Fruit fly (Drosophila melanogaster) whole organism, prepupa: ENCODE measurements around the gene Culd.
A peak's percentile ranks its signal among the peaks of the same experiment; 100 is the strongest.

ENCODE experiments used
- Blimp-1 ChIP-seq: fragments of 200-800 bp; sonication (Bioruptor generic); optimal IDR thresholded peaks from 3 replicates; lab custom pipeline; 2017; ENCODE audit warnings: missing biosample characterization, missing genetic modification characterization, mild to moderate bottlenecking, moderate library complexity, missing genetic modification reagents
- CG10631 ChIP-seq: fragments of 200-800 bp; sonication (Bioruptor generic); optimal IDR thresholded peaks from 2 replicates; lab custom pipeline; 2016; ENCODE audit warnings: missing biosample characterization, missing genetic modification characterization
- CG11294 ChIP-seq: fragments of 200-800 bp; sonication (Bioruptor generic); IDR thresholded peaks from 2 replicates; pipeline ENCODE4 v1.3.6; 2022; ENCODE audit warnings: missing biosample characterization, missing genetic modification characterization
- CG11902 ChIP-seq: fragments of 200-800 bp; sonication (Bioruptor generic); optimal IDR thresholded peaks from 3 replicates; lab custom pipeline; 2016; ENCODE audit warnings: missing biosample characterization, missing genetic modification characterization
- CG15336 ChIP-seq: fragments of 200-800 bp; sonication (Bioruptor generic); IDR thresholded peaks from 2 replicates; pipeline ENCODE4 v1.3.6; 2022; ENCODE audit warnings: missing biosample characterization, missing genetic modification characterization
- CG1621 ChIP-seq: fragments of 200-800 bp; sonication (Bioruptor generic); optimal IDR thresholded peaks from 3 replicates; lab custom pipeline; 2018; ENCODE audit warnings: missing biosample characterization, mild to moderate bottlenecking, missing genetic modification characterization
- CG16779 ChIP-seq: fragments of 200-800 bp; sonication (Bioruptor generic); optimal IDR thresholded peaks from 3 replicates; lab custom pipeline; 2017; ENCODE audit warnings: missing biosample characterization, mild to moderate bottlenecking, missing genetic modification characterization
- CG3032 ChIP-seq: fragments of 200-800 bp; optimal IDR thresholded peaks from 2 replicates; lab custom pipeline; 2019; ENCODE audit warnings: missing biosample characterization, mild to moderate bottlenecking, missing genetic modification characterization, moderate library complexity
- CG31627 ChIP-seq: fragments of 200-800 bp; sonication (Bioruptor generic); optimal IDR thresholded peaks from 3 replicates; lab custom pipeline; 2016; ENCODE audit warnings: missing biosample characterization, missing genetic modification characterization
- CG34406 ChIP-seq: fragments of 200-800 bp; sonication (Bioruptor generic); optimal IDR thresholded peaks from 3 replicates; lab custom pipeline; 2016; ENCODE audit warnings: missing biosample characterization, missing genetic modification characterization
- CG4318 ChIP-seq: fragments of 200-800 bp; sonication (Bioruptor generic); optimal IDR thresholded peaks from 3 replicates; lab custom pipeline; 2017; ENCODE audit warnings: missing biosample characterization, mild to moderate bottlenecking, missing genetic modification characterization
- CG6163 ChIP-seq: fragments of 200-800 bp; sonication (Bioruptor generic); IDR thresholded peaks from 3 replicates; pipeline ENCODE4 v1.3.6; 2022; ENCODE audit warnings: missing biosample characterization, missing genetic modification characterization
- CG6276 ChIP-seq: fragments of 200-800 bp; sonication (Bioruptor generic); optimal IDR thresholded peaks from 2 replicates; lab custom pipeline; 2017; ENCODE audit warnings: missing biosample characterization, mild to moderate bottlenecking, missing genetic modification characterization
- CG6808 ChIP-seq: fragments of 200-800 bp; sonication (Bioruptor generic); optimal IDR thresholded peaks from 3 replicates; lab custom pipeline; 2017; ENCODE audit warnings: missing biosample characterization, missing genetic modification characterization, mild to moderate bottlenecking, moderate library complexity, missing genetic modification reagents
- CG6854 ChIP-seq: fragments of 200-800 bp; sonication (Bioruptor generic); optimal IDR thresholded peaks from 2 replicates; lab custom pipeline; 2017; ENCODE audit warnings: missing biosample characterization, mild to moderate bottlenecking, missing genetic modification characterization
- CG8119 ChIP-seq: fragments of 200-800 bp; sonication (Bioruptor generic); IDR thresholded peaks from 3 replicates; pipeline ENCODE4 v1.3.6; 2022; ENCODE audit warnings: missing biosample characterization, missing genetic modification characterization
- CG8319 ChIP-seq: fragments of 200-800 bp; sonication (Bioruptor generic); optimal IDR thresholded peaks from 3 replicates; lab custom pipeline; 2016; ENCODE audit warnings: missing biosample characterization, missing genetic modification characterization
- CG8632 ChIP-seq: fragments of 200-800 bp; sonication (Bioruptor generic); optimal IDR thresholded peaks from 3 replicates; lab custom pipeline; 2016; ENCODE audit warnings: missing biosample characterization, missing genetic modification characterization
- CG9139 ChIP-seq: fragments of 200-800 bp; sonication (Bioruptor generic); optimal IDR thresholded peaks from 3 replicates; lab custom pipeline; 2017; ENCODE audit warnings: missing biosample characterization, mild to moderate bottlenecking, missing genetic modification characterization
- Eip75B ChIP-seq: fragments of 200-800 bp; sonication (Bioruptor generic); optimal IDR thresholded peaks from 3 replicates; lab custom pipeline; 2016; ENCODE audit warnings: missing biosample characterization, missing genetic modification characterization
- Eip78C ChIP-seq: fragments of 200-800 bp; sonication (Bioruptor generic); peaks from one replicate; lab custom pipeline; 2016; ENCODE audit warnings: missing biosample characterization, missing genetic modification characterization
- Eip93F ChIP-seq: fragments of 200-800 bp; sonication (Bioruptor generic); optimal IDR thresholded peaks from 2 replicates; lab custom pipeline; 2016; ENCODE audit warnings: missing biosample characterization, mild to moderate bottlenecking, missing genetic modification characterization
- Ets21C ChIP-seq: fragments of 200-800 bp; sonication (Bioruptor generic); optimal IDR thresholded peaks from 3 replicates; lab custom pipeline; 2016; ENCODE audit warnings: missing biosample characterization, missing genetic modification characterization
- Ets96B ChIP-seq: fragments of 200-800 bp; optimal IDR thresholded peaks from 2 replicates; lab custom pipeline; 2019; ENCODE audit warnings: missing biosample characterization, mild to moderate bottlenecking, missing genetic modification characterization, moderate library complexity
- Gug ChIP-seq: fragments of 200-800 bp; sonication (Bioruptor generic); IDR thresholded peaks from 2 replicates; pipeline ENCODE4 v1.3.6; 2022; ENCODE audit warnings: missing biosample characterization, missing genetic modification characterization
- Hr38 ChIP-seq: sonication (Bioruptor generic); optimal IDR thresholded peaks from 2 replicates; lab custom pipeline; 2016; ENCODE audit warnings: missing biosample characterization, missing genetic modification characterization
- Hr39 ChIP-seq: fragments of 200-800 bp; sonication (Bioruptor generic); optimal IDR thresholded peaks from 2 replicates; lab custom pipeline; 2016; ENCODE audit warnings: missing biosample characterization, missing genetic modification characterization
- OdsH ChIP-seq: fragments of 200-800 bp; sonication (Bioruptor generic); optimal IDR thresholded peaks from 3 replicates; lab custom pipeline; 2016; ENCODE audit warnings: missing biosample characterization, missing genetic modification characterization
- Smox ChIP-seq: fragments of 200-800 bp; sonication (Bioruptor generic); optimal IDR thresholded peaks from 3 replicates; lab custom pipeline; 2016; ENCODE audit warnings: missing biosample characterization, missing genetic modification characterization
- Sox14 ChIP-seq: fragments of 200-800 bp; sonication (Bioruptor generic); optimal IDR thresholded peaks from 3 replicates; lab custom pipeline; 2016; ENCODE audit warnings: missing biosample characterization, missing genetic modification characterization
- Sox15 ChIP-seq: fragments of 200-800 bp; sonication (Bioruptor generic); optimal IDR thresholded peaks from 3 replicates; lab custom pipeline; 2016; ENCODE audit warnings: missing biosample characterization, missing genetic modification characterization
- achi ChIP-seq: fragments of 200-800 bp; sonication (Bioruptor generic); optimal IDR thresholded peaks from 3 replicates; lab custom pipeline; 2016; ENCODE audit warnings: missing biosample characterization, missing genetic modification characterization
- acj6 ChIP-seq: fragments of 200-800 bp; sonication (Bioruptor generic); optimal IDR thresholded peaks from 3 replicates; lab custom pipeline; 2016; ENCODE audit warnings: missing biosample characterization, missing genetic modification characterization
- cyc ChIP-seq: fragments of 200-800 bp; sonication (Bioruptor generic); optimal IDR thresholded peaks from 3 replicates; lab custom pipeline; 2016; ENCODE audit warnings: missing biosample characterization, missing genetic modification characterization
- dac ChIP-seq: fragments of 200-800 bp; sonication (Bioruptor generic); optimal IDR thresholded peaks from 2 replicates; lab custom pipeline; 2017; ENCODE audit warnings: missing biosample characterization, mild to moderate bottlenecking, missing genetic modification characterization
- eg ChIP-seq: fragments of 200-800 bp; sonication (Bioruptor generic); IDR thresholded peaks from 3 replicates; pipeline ENCODE4 v1.3.6; 2022; ENCODE audit warnings: missing biosample characterization, missing genetic modification characterization
- esn ChIP-seq: fragments of 200-800 bp; sonication (Bioruptor generic); optimal IDR thresholded peaks from 2 replicates; lab custom pipeline; 2016; ENCODE audit warnings: missing biosample characterization, mild to moderate bottlenecking, missing genetic modification characterization, moderate library complexity
- fd59A ChIP-seq: fragments of 200-800 bp; sonication (Bioruptor generic); optimal IDR thresholded peaks from 2 replicates; lab custom pipeline; 2017; ENCODE audit warnings: missing biosample characterization, mild to moderate bottlenecking, missing genetic modification characterization, missing genetic modification reagents
- fd85E ChIP-seq: fragments of 200-800 bp; sonication (Bioruptor generic); optimal IDR thresholded peaks from 3 replicates; lab custom pipeline; 2016; ENCODE audit warnings: missing biosample characterization, missing genetic modification characterization
- fkh ChIP-seq: fragments of 200-800 bp; sonication (Bioruptor generic); optimal IDR thresholded peaks from 3 replicates; lab custom pipeline; 2017; ENCODE audit warnings: missing biosample characterization, mild to moderate bottlenecking, missing genetic modification characterization, moderate library complexity
- net ChIP-seq: fragments of 200-800 bp; sonication (Bioruptor generic); optimal IDR thresholded peaks from 3 replicates; lab custom pipeline; 2016; ENCODE audit warnings: missing biosample characterization, missing genetic modification characterization
- pdm3 ChIP-seq: fragments of 200-800 bp; sonication (Bioruptor generic); optimal IDR thresholded peaks from 3 replicates; lab custom pipeline; 2016; ENCODE audit warnings: missing biosample characterization, missing genetic modification characterization
- spab ChIP-seq: fragments of 200-800 bp; sonication (Bioruptor generic); optimal IDR thresholded peaks from 2 replicates; lab custom pipeline; 2017; ENCODE audit warnings: missing biosample characterization, mild to moderate bottlenecking, missing genetic modification characterization, missing genetic modification reagents
- ss ChIP-seq, 2 experiments: fragments of 200-800 bp; sonication (Bioruptor generic); optimal IDR thresholded peaks; 2 replicates in 1 of 2; 3 replicates in 1 of 2; lab custom pipeline; 2017 to 2018; ENCODE audit warnings: mild to moderate bottlenecking in 2 of 2, missing biosample characterization in 2 of 2, missing genetic modification characterization in 2 of 2, moderate library complexity in 1 of 2
- topi ChIP-seq: fragments of 200-800 bp; sonication (Bioruptor generic); optimal IDR thresholded peaks from 3 replicates; lab custom pipeline; 2016; ENCODE audit warnings: missing biosample characterization, missing genetic modification characterization

Gene Culd

DNA sequence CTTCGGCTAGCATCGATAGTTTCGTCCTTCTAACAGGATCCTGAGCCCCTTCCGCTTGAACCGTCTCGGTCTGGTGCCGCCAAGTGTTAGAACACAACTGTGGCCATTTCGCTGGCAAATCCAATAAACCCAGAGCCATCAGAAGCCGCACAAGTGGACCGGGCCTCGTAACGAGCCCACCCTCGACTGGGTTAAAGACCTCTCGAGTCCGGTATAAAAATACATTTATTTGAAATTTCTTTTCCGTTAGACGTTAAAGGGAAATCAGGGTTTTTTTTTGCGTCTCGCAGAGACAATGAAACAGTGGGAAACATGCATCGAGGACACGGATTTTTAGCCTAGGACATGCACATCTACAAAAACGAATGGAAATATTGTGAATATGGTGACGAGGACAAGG, at the start of gene Culd:
Culd (minus strand) TSS at position 101 of the 400 bp plus-strand sequence.
- TF ChIP-seq OdsH (GFP tag; lab: Kevin White, UChicago) (no peak), cyc (no peak), CG6163 (GFP tag; lab: Robert Waterston, UW) (no peak), Eip93F (GFP tag; lab: Kevin White, UChicago) (no peak), Sox15 (GFP tag; lab: Kevin White, UChicago) (no peak), Hr38 (GFP tag; lab: Kevin White, UChicago) (no peak), Blimp-1 (GFP tag; lab: Kevin White, UChicago) (no peak), CG8319 (no peak), CG11902 (GFP tag; lab: Kevin White, UChicago) (no peak), CG9139 (GFP tag; lab: Kevin White, UChicago) (no peak)

DNA sequence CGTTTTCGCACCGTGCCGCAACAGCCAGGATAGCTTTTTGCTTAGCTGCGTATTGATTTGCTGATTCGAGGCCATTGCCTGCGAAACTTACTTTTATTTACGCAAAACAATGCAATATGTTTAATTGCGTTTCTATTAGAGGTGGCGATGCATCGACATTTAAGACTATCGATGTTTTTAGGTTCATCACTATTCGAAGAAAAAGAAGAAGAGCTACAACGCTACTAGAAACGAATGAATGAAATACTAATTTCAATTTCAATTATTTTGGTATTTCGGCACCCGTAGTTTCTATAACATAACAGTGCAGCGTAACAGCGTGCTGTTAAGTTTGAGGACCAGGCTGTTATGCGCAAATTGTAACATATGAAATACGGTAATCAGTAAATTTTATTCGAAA, 49.0 kb upstream of the Culd start, which contains the start of the genes Tpt, mkg-p and CG13667:
Tpt (minus strand) TSS at position 155 of the 400 bp plus-strand sequence.
mkg-p (minus strand) TSS at position 155 of the 400 bp plus-strand sequence.
CG13667 (plus strand) TSS at position 332 of the 400 bp plus-strand sequence.
- TF ChIP-seq esn: no peak
- peak; percentile 54 for TF ChIP-seq CG1621 (tag; lab: Kevin White, UChicago)

DNA sequence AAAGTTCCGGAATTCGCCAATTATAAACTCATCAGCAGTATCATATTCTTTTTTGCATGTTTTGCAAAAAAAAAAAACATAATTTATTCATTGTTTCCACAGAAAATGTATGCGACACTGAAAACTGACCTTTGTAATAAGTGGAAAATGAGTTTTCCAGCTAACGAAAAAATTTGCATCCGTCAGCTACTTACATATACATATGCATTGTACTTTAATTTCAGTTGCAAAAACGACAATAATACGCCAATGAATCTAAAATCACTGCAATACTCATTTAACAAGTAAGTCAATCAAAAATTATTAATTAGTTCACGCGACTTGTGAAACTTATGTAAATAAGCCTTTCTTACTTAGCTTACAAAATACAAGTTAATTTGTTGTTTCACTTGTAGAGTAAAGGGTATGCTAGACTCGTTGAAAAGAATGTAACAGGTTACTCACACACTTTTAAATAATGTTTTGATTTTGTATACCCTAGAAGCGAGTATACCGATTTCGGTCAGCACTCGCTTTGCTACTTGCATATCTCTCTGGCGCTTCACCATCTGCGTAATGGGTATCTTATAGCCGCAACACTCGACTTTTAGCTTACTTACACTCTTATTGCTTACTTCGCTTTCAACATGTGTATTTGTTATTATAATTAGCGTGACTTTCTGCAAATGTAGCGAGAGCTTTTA, 42.8 kb upstream of the Culd start:
- peak; percentile 65 for TF ChIP-seq CG11294 (GFP tag; lab: Robert Waterston, UW)
- TF ChIP-seq Hr39: peak; percentile 90
- peak; percentile 83 for TF ChIP-seq CG15336 (GFP tag; lab: Robert Waterston, UW)
- TF ChIP-seq CG3032 (tag; lab: Kevin White, UChicago): peak; percentile 80
- TF ChIP-seq CG6163 (GFP tag; lab: Robert Waterston, UW): peak; percentile 84
- TF ChIP-seq CG9139 (GFP tag; lab: Kevin White, UChicago): peak; percentile 20
- TF ChIP-seq CG16779 (tag; lab: Kevin White, UChicago): no peak
- TF ChIP-seq Eip93F (GFP tag; lab: Kevin White, UChicago): peak; percentile 28
- no peak for TF ChIP-seq Eip78C (GFP tag; lab: Kevin White, UChicago)
- TF ChIP-seq CG6276: no peak
- TF ChIP-seq CG6854 (GFP tag; lab: Kevin White, UChicago): peak; percentile 60
- TF ChIP-seq topi: no peak
- TF ChIP-seq Ets96B: no peak
- TF ChIP-seq Eip75B: no peak
- TF ChIP-seq pdm3 (GFP tag; lab: Kevin White, UChicago): no peak
- peak; percentile 70 for TF ChIP-seq Sox15 (GFP tag; lab: Kevin White, UChicago)
- TF ChIP-seq acj6 (GFP tag; lab: Kevin White, UChicago): no peak
- TF ChIP-seq OdsH (GFP tag; lab: Kevin White, UChicago): no peak
- TF ChIP-seq dac (GFP tag; lab: Kevin White, UChicago): no peak
- TF ChIP-seq fkh (GFP tag; lab: Kevin White, UChicago): no peak
- TF ChIP-seq Gug (GFP tag; lab: Robert Waterston, UW): peak; percentile 60; the same call in 1 of the 2 replicates
- peak; percentile 66 for TF ChIP-seq CG1621 (tag; lab: Kevin White, UChicago)
- no peak for TF ChIP-seq Sox14
- TF ChIP-seq net (GFP tag; lab: Kevin White, UChicago): no peak
- peak; percentile 74; the same call in 2 of the 3 replicates for TF ChIP-seq CG8119 (GFP tag; lab: Robert Waterston, UW)
- peak; percentile 90 for TF ChIP-seq CG31627 (GFP tag; lab: Kevin White, UChicago)
- no peak for TF ChIP-seq Ets21C
- peak; percentile 77 for TF ChIP-seq CG34406 (GFP tag; lab: Kevin White, UChicago)
- TF ChIP-seq fd85E (GFP tag; lab: Kevin White, UChicago): no peak
- TF ChIP-seq esn: peak; percentile 84
- no peak for TF ChIP-seq CG10631 (GFP tag; lab: Kevin White, UChicago)
- no peak for TF ChIP-seq spab (GFP tag; lab: Kevin White, UChicago)
- no peak for TF ChIP-seq Smox
- no peak for TF ChIP-seq CG4318
- no peak for TF ChIP-seq CG6808 (GFP tag; lab: Kevin White, UChicago)
- no peak for TF ChIP-seq CG8632
- no peak for TF ChIP-seq Hr38 (GFP tag; lab: Kevin White, UChicago)
- TF ChIP-seq ss (GFP tag; optimal IDR thresholded peaks at IDR 0.05; lab: Kevin White, UChicago): no peak
- peak; percentile 88 for TF ChIP-seq eg (GFP tag; lab: Robert Waterston, UW)
- TF ChIP-seq fd59A (GFP tag; lab: Kevin White, UChicago): peak; percentile 49
- no peak for TF ChIP-seq achi (GFP tag; lab: Kevin White, UChicago)
